Worm (Caenorhabditis elegans) whole organism, L2 larva: ENCODE measurements around the gene pde-12.

ENCODE experiments used
- ama-1 ChIP-seq: fragments of 150-350 bp; optimal IDR thresholded peaks from 2 replicates; lab custom pipeline; 2018; ENCODE audit warnings: inconsistent platforms
- elt-3 ChIP-seq: sonication (generic microtip); optimal IDR thresholded peaks from 2 replicates; lab custom pipeline; 2017; ENCODE audit warnings: missing biosample characterization, missing genetic modification characterization
- mab-5 ChIP-seq: fragments of 150-350 bp; optimal IDR thresholded peaks from 2 replicates; lab custom pipeline; 2014; ENCODE audit warnings: missing biosample characterization, missing genetic modification characterization
- nhr-25 ChIP-seq: fragments of 150-350 bp; sonication (generic microtip); optimal IDR thresholded peaks from 3 replicates; lab custom pipeline; 2014; ENCODE audit warnings: missing biosample characterization, missing genetic modification characterization
- unc-62 ChIP-seq: fragments of 150-350 bp; optimal IDR thresholded peaks from 2 replicates; lab custom pipeline; 2014; ENCODE audit warnings: missing biosample characterization, missing genetic modification reagents, missing genetic modification characterization

DNA sequence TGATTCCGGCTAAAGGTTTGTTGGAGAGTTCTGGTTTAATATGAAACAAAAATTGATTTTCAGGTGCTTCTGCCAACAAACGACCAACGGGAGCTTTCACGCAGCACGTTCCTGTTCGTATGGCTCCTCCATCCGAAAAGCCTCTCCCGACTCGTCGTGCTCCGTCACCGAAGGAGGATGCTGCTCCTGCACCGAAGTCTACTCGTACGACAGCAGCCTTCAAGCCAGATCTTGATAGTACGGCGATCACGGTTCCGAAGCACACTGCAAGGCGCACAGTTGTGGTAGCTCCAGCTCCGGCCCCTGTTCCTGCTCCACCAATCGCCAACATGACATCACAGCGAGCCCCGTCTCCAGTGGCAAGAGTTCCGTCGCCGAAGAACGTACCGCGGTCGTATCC lies 36.0 kb downstream of the pde-12 start:
- TF ChIP-seq mab-5 (tag; lab: Kevin White, UChicago) (no peak), ama-1 (no peak), elt-3 (tag; lab: Kevin White, UChicago) (no peak), unc-62 (no peak), nhr-25 (tag; lab: Kevin White, UChicago) (no peak)
